Comparison of ENCODE assay signal across 5 worm cellular contexts in the genomic region with DNA sequence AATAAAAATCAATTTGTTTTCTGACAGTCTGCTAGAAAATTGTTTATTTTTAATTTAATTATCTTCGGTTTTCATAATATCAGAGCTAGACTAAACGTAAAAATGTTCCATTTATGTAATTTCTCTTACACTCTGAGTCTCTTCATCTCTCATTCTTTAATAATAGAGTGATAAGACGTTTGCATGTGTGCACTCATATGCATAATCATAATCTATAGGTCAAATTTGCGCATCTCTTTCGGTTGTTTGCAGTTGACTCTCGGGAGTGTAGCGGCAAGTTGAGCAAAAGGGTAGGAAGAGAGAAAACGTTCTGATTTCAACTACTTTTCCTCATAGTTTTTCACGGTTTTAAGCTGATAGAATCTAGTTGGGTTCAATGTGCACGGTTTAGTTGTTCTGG.
TF ChIP-seq lines count a peak whose summit lies in the region.

No protein-coding gene starts in this region.

TF ChIP-seq in whole organism, L1 larva, 84 proteins besides CTCF, POLR2A, EP300 and RAD21:
- TF ChIP-seq fkh-4 (tag; optimal IDR thresholded peaks at IDR 0.05; lab: Kevin White, UChicago; ENCODE audit: borderline replicate concordance), result no peak
- peak; percentile 22 for TF ChIP-seq elt-2 (tag; optimal IDR thresholded peaks at IDR 0.05; lab: Kevin White, UChicago)
- no peak for TF ChIP-seq isw-1 (GFP tag; IDR thresholded peaks at IDR 0.05; lab: Robert Waterston, UW)
- no peak for TF ChIP-seq aly-2 (tag; optimal IDR thresholded peaks at IDR 0.05; lab: Kevin White, UChicago)

TF ChIP-seq in whole organism, L2 larva, 48 proteins besides CTCF, POLR2A, EP300 and RAD21:
- TF ChIP-seq fos-1 (tag; optimal IDR thresholded peaks at IDR 0.05; lab: Kevin White, UChicago) (peak; percentile 61), nhr-25 (tag; optimal IDR thresholded peaks at IDR 0.05; lab: Kevin White, UChicago) (no peak)
TF ChIP-seq in whole organism, L2 larva: peak in this region for 1.

TF ChIP-seq in whole organism, L3 larva, 47 proteins besides CTCF, POLR2A, EP300 and RAD21:
- TF ChIP-seq elt-2 (tag; optimal IDR thresholded peaks at IDR 0.05; lab: Kevin White, UChicago), result peak; percentile 44
- TF ChIP-seq ama-1 (optimal IDR thresholded peaks at IDR 0.05; lab: Kevin White, UChicago), result no peak
- TF ChIP-seq pqm-1 (tag; optimal IDR thresholded peaks at IDR 0.05; lab: Kevin White, UChicago), result peak; percentile 10

TF ChIP-seq in whole organism, L4 larva, 104 proteins besides CTCF, POLR2A, EP300 and RAD21:
- no peak for TF ChIP-seq unc-62 (GFP tag; optimal IDR thresholded peaks at IDR 0.05 in 1 of 2; lab: Kevin White, UChicago)
- no peak for TF ChIP-seq unc-62 (tag; optimal IDR thresholded peaks at IDR 0.05; lab: Kevin White, UChicago)
- no peak for TF ChIP-seq nhr-25 (tag; optimal IDR thresholded peaks at IDR 0.05; lab: Kevin White, UChicago; ENCODE audit: borderline replicate concordance, insufficient read depth)
- TF ChIP-seq ceh-32 (tag; optimal IDR thresholded peaks at IDR 0.05; lab: Kevin White, UChicago; ENCODE audit: poor library complexity), result no peak
- no peak for TF ChIP-seq unc-130 (GFP tag; optimal IDR thresholded peaks at IDR 0.05; lab: Kevin White, UChicago)
- no peak for TF ChIP-seq Y105C5A.15 (GFP tag; IDR thresholded peaks at IDR 0.05; lab: Robert Waterston, UW)
- peak; percentile 59 for TF ChIP-seq nhr-6 (tag; optimal IDR thresholded peaks at IDR 0.05; lab: Kevin White, UChicago)
- TF ChIP-seq nhr-42 (GFP tag; IDR thresholded peaks at IDR 0.05; lab: Robert Waterston, UW), result no peak
- TF ChIP-seq pqm-1 (tag; optimal IDR thresholded peaks at IDR 0.05; lab: Kevin White, UChicago), result peak; percentile 1
- TF ChIP-seq dpl-1 (GFP tag; optimal IDR thresholded peaks at IDR 0.05; lab: Kevin White, UChicago), result no peak
TF ChIP-seq in whole organism, L4 larva: peak in this region for 2.

TF ChIP-seq in whole organism, late embryonic, 69 proteins besides CTCF, POLR2A, EP300 and RAD21:
- TF ChIP-seq elt-2 (tag; optimal IDR thresholded peaks at IDR 0.05; lab: Kevin White, UChicago) (peak; percentile 54), pax-1 (tag; optimal IDR thresholded peaks at IDR 0.05; lab: Kevin White, UChicago) (peak; percentile 38), pha-2 (tag; optimal IDR thresholded peaks at IDR 0.05; lab: Kevin White, UChicago) (no peak)

Comparison
In these comparisons a context has a peak if more than half of its experiments do, and no peak if none do; other contexts are left out.
1. Of the 29 proteins assayed by ChIP-seq in both whole organism, L4 larva and whole organism, L1 larva: peak only in whole organism, L4 larva: pqm-1; only in whole organism, L1 larva: none; in both: none; in neither: 28.